Fruit fly (Drosophila melanogaster) whole organism: ENCODE measurements around the gene CG32037.

Experiments used
- Dll ChIP-seq: fragments of >200 bp; optimal IDR thresholded peaks from 2 replicates; lab custom pipeline; 2017
- pan ChIP-seq: fragments of >200 bp; optimal IDR thresholded peaks from 2 replicates; lab custom pipeline; 2017

dm6 chr3L:9455819-9456388 lies 36.1 kb downstream of the CG32037 start, which contains the start of the genes phol and CG3552:
- TF ChIP-seq Dll (no peak), pan (lab: Kevin White, UChicago) (no peak)
